Fruit fly (Drosophila melanogaster) whole organism: ENCODE results near the gene chic.

Experiments used
- CG8478 ChIP-seq: fragments of >200 bp; optimal IDR thresholded peaks from 2 replicates; lab custom pipeline; 2018; ENCODE audit warnings: inconsistent platforms
- Dll ChIP-seq: fragments of >200 bp; optimal IDR thresholded peaks from 2 replicates; lab custom pipeline; 2017
- EcR ChIP-seq, 2 experiments: fragments of >200 bp; optimal IDR thresholded peaks; 2 replicates each; lab custom pipeline; 2017; ENCODE audit warnings: missing biosample characterization in 2 of 2, missing genetic modification characterization in 2 of 2, missing genetic modification reagents in 2 of 2
- psq ChIP-seq: fragments of >200 bp; optimal IDR thresholded peaks from 2 replicates; lab custom pipeline; 2017
- usp ChIP-seq: fragments of >200 bp; optimal IDR thresholded peaks from 2 replicates; lab custom pipeline; 2017; ENCODE audit warnings: missing biosample characterization, missing genetic modification characterization, mixed read lengths

DNA sequence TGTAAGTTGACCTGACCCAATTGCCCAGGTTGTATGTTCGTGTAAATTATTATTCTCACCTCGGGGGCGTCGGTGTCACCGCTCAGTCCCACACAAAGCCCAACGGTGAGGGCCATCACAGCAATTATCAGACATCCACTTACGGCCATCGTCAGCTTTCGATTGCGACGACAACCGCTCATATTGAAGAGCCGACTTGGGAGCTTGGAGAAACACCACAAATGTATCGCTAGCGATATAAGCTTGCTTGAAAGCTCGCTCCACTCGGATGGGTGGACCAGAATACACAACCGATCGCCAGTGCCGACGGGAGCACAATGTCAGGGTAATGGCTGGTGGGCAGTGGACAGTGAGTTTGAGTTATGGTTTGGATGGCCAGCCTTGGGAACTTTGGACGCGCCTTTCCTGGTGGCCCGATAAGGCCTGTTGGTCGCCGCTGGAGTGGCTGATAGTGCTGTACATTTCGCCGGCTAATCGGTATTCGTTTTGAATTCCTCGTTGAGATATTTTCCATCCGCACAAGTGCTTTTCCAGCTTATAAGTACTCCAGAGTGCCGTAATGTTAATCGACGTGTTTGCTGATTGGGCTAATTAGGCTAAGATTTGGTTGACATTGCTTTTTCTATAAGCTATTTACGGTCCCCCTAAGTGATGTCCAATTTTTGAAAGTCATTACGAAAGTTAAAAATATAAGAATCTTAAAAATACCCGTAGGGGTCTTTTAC is 25.9 kb upstream of the chic start, which contains the start of gene Gal:
- TF ChIP-seq Dll (lab: Kevin White, UChicago) (no peak), usp (no peak), CG8478 (lab: Kevin White, UChicago) (no peak), EcR (GFP tag; optimal IDR thresholded peaks at IDR 0.05; lab: Kevin White, UChicago) (no peak), psq (lab: Kevin White, UChicago) (no peak)
